Fruit fly (Drosophila melanogaster): ENCODE data around the gene ko.

ko gene

DNA sequence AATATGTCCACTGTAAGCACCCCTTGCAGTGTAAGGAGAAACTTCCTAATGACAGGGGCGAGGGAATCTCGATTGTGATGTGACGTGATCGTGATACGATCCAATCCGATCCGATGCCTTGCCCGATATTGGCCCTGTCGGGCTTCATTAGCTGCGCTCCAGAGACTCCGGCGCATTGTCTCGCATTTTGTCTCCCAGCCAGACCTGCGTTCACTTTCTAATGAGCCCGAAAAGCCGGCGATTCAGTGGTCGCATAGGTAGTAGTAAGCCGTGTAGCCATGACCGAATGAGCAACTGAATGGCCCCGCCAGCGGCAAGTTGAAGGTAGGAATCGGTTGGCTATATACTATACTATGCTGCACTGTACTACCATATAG is 76.1 kb downstream of the ko start (continued):
- peak; percentile 59 for TF ChIP-seq CG12769 (tag; optimal IDR thresholded peaks at IDR 0.05)
- TF ChIP-seq Awh (GFP tag; IDR thresholded peaks at IDR 0.05), result peak; percentile 59
- TF ChIP-seq Med (GFP tag), result peak; percentile 58

DNA sequence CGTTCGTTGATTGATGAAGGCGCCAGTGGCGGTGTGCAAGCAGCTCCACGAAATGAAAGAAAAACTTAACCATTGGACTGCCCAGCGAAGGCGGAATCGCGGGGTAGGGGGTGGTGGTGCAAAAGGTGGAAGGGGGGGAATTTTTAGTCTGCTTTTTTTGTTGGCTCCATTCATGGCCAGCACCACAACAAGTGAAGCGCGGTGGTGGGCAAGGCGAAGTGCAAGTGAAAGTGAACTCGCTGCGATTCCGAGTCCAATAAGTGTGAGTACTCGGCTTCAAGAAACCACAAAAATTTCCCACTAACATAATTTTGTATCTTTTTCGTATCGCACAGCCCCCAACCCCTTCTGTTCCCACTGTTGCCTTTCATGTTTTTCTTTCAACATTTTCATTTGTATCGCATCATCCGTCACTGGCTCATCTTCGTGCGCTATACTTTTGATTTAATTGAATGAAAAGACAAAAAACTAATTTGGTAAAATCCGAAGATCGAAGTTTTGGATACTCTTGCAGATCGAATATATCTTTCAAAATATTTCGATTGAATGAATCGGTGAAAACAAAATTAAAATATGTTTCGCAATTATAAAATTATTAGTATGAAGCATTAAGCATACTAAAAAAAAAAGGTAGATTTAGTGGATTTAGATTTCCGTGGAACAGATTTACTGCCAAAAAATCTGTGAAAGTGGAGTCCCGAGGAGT is 76.6 kb downstream of the ko start:
- TF ChIP-seq Abd-B (GFP tag; optimal IDR thresholded peaks at IDR 0.05), result no peak
- TF ChIP-seq Sox100B (GFP tag; optimal IDR thresholded peaks at IDR 0.05), result peak; percentile 17
- no peak for TF ChIP-seq Sry-β (GFP tag; optimal IDR thresholded peaks at IDR 0.05)
- TF ChIP-seq Optix (GFP tag; IDR thresholded peaks at IDR 0.05), result no peak
- no peak for TF ChIP-seq CG31441 (GFP tag; IDR thresholded peaks at IDR 0.05)
- TF ChIP-seq bsh (GFP tag; optimal IDR thresholded peaks at IDR 0.05), result no peak
- TF ChIP-seq org-1 (GFP tag; optimal IDR thresholded peaks at IDR 0.05), result peak; percentile 17
- no peak for TF ChIP-seq nom (GFP tag; optimal IDR thresholded peaks at IDR 0.05)
- TF ChIP-seq Blimp-1 (GFP tag; optimal IDR thresholded peaks at IDR 0.05), result peak; percentile 86
- TF ChIP-seq stwl (tag; optimal IDR thresholded peaks at IDR 0.05), result no peak
- no peak for TF ChIP-seq lilli (GFP tag; optimal IDR thresholded peaks at IDR 0.05)
- no peak for TF ChIP-seq CG11398 (GFP tag; optimal IDR thresholded peaks at IDR 0.05)
- no peak for TF ChIP-seq CG12391 (tag; optimal IDR thresholded peaks at IDR 0.05)
- no peak for TF ChIP-seq Hr78 (GFP tag; optimal IDR thresholded peaks at IDR 0.05)
- TF ChIP-seq CG33557 (GFP tag; optimal IDR thresholded peaks at IDR 0.05), result no peak
- TF ChIP-seq bcd (GFP tag; optimal IDR thresholded peaks at IDR 0.05), result no peak
- TF ChIP-seq rib (GFP tag; IDR thresholded peaks at IDR 0.05), result no peak
- no peak for TF ChIP-seq CG18476 (GFP tag; optimal IDR thresholded peaks at IDR 0.05)
- TF ChIP-seq sd (tag; optimal IDR thresholded peaks at IDR 0.05), result peak; percentile 12
- 0 out of 2 replicates have a peak, but pooled peaks have one; percentile 8 for TF ChIP-seq E2f2 (GFP tag; IDR thresholded peaks at IDR 0.05)
- no peak for TF ChIP-seq CG6765 (GFP tag; optimal IDR thresholded peaks at IDR 0.05)
- TF ChIP-seq Hr39 (optimal IDR thresholded peaks at IDR 0.05), result no peak
- TF ChIP-seq Sox102F (GFP tag; optimal IDR thresholded peaks at IDR 0.05), result peak; percentile 21
- TF ChIP-seq CG9817 (tag; optimal IDR thresholded peaks at IDR 0.05), result no peak
- no peak for TF ChIP-seq Fer2 (tag; optimal IDR thresholded peaks at IDR 0.05)
- no peak for TF ChIP-seq scrt (GFP tag; optimal IDR thresholded peaks at IDR 0.05)
- TF ChIP-seq jigr1 (GFP tag; IDR thresholded peaks at IDR 0.05), result 0 out of 3 replicates have a peak, but pooled peaks have one; percentile 4
- 0 out of 3 replicates have a peak, but pooled peaks have one; percentile 2 for TF ChIP-seq croc (GFP tag; conservative IDR thresholded peaks at IDR 0.05)
- peak; percentile 45 for TF ChIP-seq gem (tag; optimal IDR thresholded peaks at IDR 0.05)
- TF ChIP-seq Elba2 (GFP tag; optimal IDR thresholded peaks at IDR 0.05), result no peak
- no peak for TF ChIP-seq ase (GFP tag; IDR thresholded peaks at IDR 0.05)
- peak; percentile 21 for TF ChIP-seq phol (tag; optimal IDR thresholded peaks at IDR 0.05)
- no peak for TF ChIP-seq Xbp1 (GFP tag; optimal IDR thresholded peaks at IDR 0.05)
- TF ChIP-seq prd (optimal IDR thresholded peaks at IDR 0.05), result no peak
- no peak for TF ChIP-seq prd (GFP tag; IDR thresholded peaks at IDR 0.05)
- peak; percentile 48 for TF ChIP-seq lab (GFP tag; optimal IDR thresholded peaks at IDR 0.05)
- no peak for TF ChIP-seq CG11456 (GFP tag; IDR thresholded peaks at IDR 0.05)
- TF ChIP-seq TFAM (GFP tag; optimal IDR thresholded peaks at IDR 0.05), result no peak
- 0 out of 2 replicates have a peak, but pooled peaks have one; percentile 44 for TF ChIP-seq bbx (GFP tag; IDR thresholded peaks at IDR 0.05; ENCODE audit: partially characterized antibody)
- TF ChIP-seq CG10543 (GFP tag; optimal IDR thresholded peaks at IDR 0.05), result peak; percentile 41
- TF ChIP-seq D (optimal IDR thresholded peaks at IDR 0.05), result no peak
- no peak for TF ChIP-seq D (GFP tag; optimal IDR thresholded peaks at IDR 0.05)
- TF ChIP-seq lmd (GFP tag; IDR thresholded peaks at IDR 0.05), result no peak
- TF ChIP-seq yki (optimal IDR thresholded peaks at IDR 0.05), result no peak
- TF ChIP-seq ewg (GFP tag; optimal IDR thresholded peaks at IDR 0.05), result no peak
